Fruit fly (Drosophila melanogaster) whole organism, embryonic: ENCODE measurements around the gene Fibp.

Experiments
- Adf1 ChIP-seq: fragments of 200-800 bp; sonication (Bioruptor generic); IDR thresholded peaks from 2 replicates; pipeline ENCODE4 v1.3.6; 2022; ENCODE audit warnings: missing biosample characterization, missing genetic modification characterization
- Atf6 ChIP-seq: fragments of 200-800 bp; sonication (Bioruptor generic); IDR thresholded peaks from 2 replicates; pipeline ENCODE4 v1.3.6; 2022; ENCODE audit warnings: missing biosample characterization, missing genetic modification characterization
- B-H2 ChIP-seq: fragments of 200-800 bp; sonication (Bioruptor generic); optimal IDR thresholded peaks from 2 replicates; lab custom pipeline; 2018; ENCODE audit warnings: missing biosample characterization, mild to moderate bottlenecking, missing genetic modification characterization
- Bgb ChIP-seq: fragments of 200-800 bp; sonication (Bioruptor generic); IDR thresholded peaks from 2 replicates; pipeline ENCODE4 v1.3.6; 2022; ENCODE audit warnings: missing biosample characterization, missing genetic modification characterization; ENCODE audit not compliant: partially characterized antibody
- CG10147 ChIP-seq: fragments of 200-800 bp; sonication (Bioruptor generic); optimal IDR thresholded peaks from 2 replicates; lab custom pipeline; 2019; ENCODE audit warnings: missing biosample characterization, mild to moderate bottlenecking, missing genetic modification characterization, moderate library complexity
- CG10431 ChIP-seq: fragments of 200-800 bp; sonication (Bioruptor generic); optimal IDR thresholded peaks from 3 replicates; lab custom pipeline; 2018; ENCODE audit warnings: missing biosample characterization, mild to moderate bottlenecking, missing genetic modification characterization
- CG12391 ChIP-seq: fragments of 200-800 bp; sonication (Bioruptor generic); optimal IDR thresholded peaks from 3 replicates; lab custom pipeline; 2018; ENCODE audit warnings: missing biosample characterization, mild to moderate bottlenecking, missing genetic modification characterization, moderate library complexity
- CG14710 ChIP-seq: fragments of 200-800 bp; sonication (Bioruptor generic); optimal IDR thresholded peaks from 3 replicates; lab custom pipeline; 2019; ENCODE audit warnings: missing biosample characterization, mild to moderate bottlenecking, missing genetic modification characterization, moderate library complexity
- CG15011 ChIP-seq: fragments of 200-800 bp; sonication (Bioruptor generic); optimal IDR thresholded peaks from 3 replicates; lab custom pipeline; 2018; ENCODE audit warnings: missing biosample characterization, mild to moderate bottlenecking, missing genetic modification characterization
- CG1529 ChIP-seq: fragments of 200-800 bp; sonication (Bioruptor generic); optimal IDR thresholded peaks from 3 replicates; lab custom pipeline; 2018; ENCODE audit warnings: missing biosample characterization, missing genetic modification characterization
- CG17361 ChIP-seq: fragments of 200-800 bp; sonication (Bioruptor generic); IDR thresholded peaks from 3 replicates; pipeline ENCODE4 v1.3.6; 2022; ENCODE audit warnings: missing biosample characterization, missing genetic modification characterization
- CG18262 ChIP-seq: fragments of 200-800 bp; optimal IDR thresholded peaks from 3 replicates; lab custom pipeline; 2019; ENCODE audit warnings: missing biosample characterization, mild to moderate bottlenecking, missing genetic modification characterization, moderate library complexity
- CG30020 ChIP-seq: fragments of 200-800 bp; optimal IDR thresholded peaks from 2 replicates; lab custom pipeline; 2019; ENCODE audit warnings: missing biosample characterization, mild to moderate bottlenecking, missing genetic modification characterization, moderate library complexity
- CG30431 ChIP-seq: fragments of 200-800 bp; sonication (Bioruptor generic); optimal IDR thresholded peaks from 2 replicates; lab custom pipeline; 2017; ENCODE audit warnings: missing biosample characterization, missing genetic modification characterization
- CG33213 ChIP-seq: fragments of 200-800 bp; sonication (Bioruptor generic); optimal IDR thresholded peaks from 3 replicates; lab custom pipeline; 2016; ENCODE audit warnings: missing biosample characterization, missing genetic modification characterization
- CG42726 ChIP-seq: fragments of 200-800 bp; sonication (Bioruptor generic); IDR thresholded peaks from 2 replicates; pipeline ENCODE4 v1.3.6; 2022; ENCODE audit warnings: missing biosample characterization, missing genetic modification characterization; ENCODE audit not compliant: partially characterized antibody
- CG4424 ChIP-seq: fragments of 200-800 bp; sonication (Bioruptor generic); optimal IDR thresholded peaks from 3 replicates; lab custom pipeline; 2016; ENCODE audit warnings: missing biosample characterization, missing genetic modification characterization
- CG6813 ChIP-seq: fragments of 200-800 bp; sonication (Bioruptor generic); optimal IDR thresholded peaks from 2 replicates; lab custom pipeline; 2017; ENCODE audit warnings: missing biosample characterization, missing genetic modification characterization, mild to moderate bottlenecking, moderate library complexity, missing genetic modification reagents
- CG8359 ChIP-seq: fragments of 200-800 bp; sonication (Bioruptor generic); optimal IDR thresholded peaks from 2 replicates; lab custom pipeline; 2017; ENCODE audit warnings: missing biosample characterization, mild to moderate bottlenecking, missing genetic modification characterization, borderline replicate concordance
- CG9727 ChIP-seq: fragments of 200-800 bp; sonication (Bioruptor generic); optimal IDR thresholded peaks from 3 replicates; lab custom pipeline; 2017; ENCODE audit warnings: missing biosample characterization, mild to moderate bottlenecking, missing genetic modification characterization
- CG9932 ChIP-seq: fragments of 200-800 bp; sonication (Bioruptor generic); IDR thresholded peaks from 2 replicates; pipeline ENCODE4 v1.3.6; 2022; ENCODE audit warnings: missing biosample characterization, missing genetic modification characterization
- CrebB ChIP-seq: fragments of 200-800 bp; sonication (Bioruptor generic); optimal IDR thresholded peaks from 3 replicates; lab custom pipeline; 2018; ENCODE audit warnings: missing biosample characterization, mild to moderate bottlenecking, missing genetic modification characterization
- Dip2 ChIP-seq: fragments of 200-800 bp; sonication (Bioruptor generic); IDR thresholded peaks from 2 replicates; pipeline ENCODE4 v1.3.6; 2022; ENCODE audit warnings: missing biosample characterization, missing genetic modification characterization
- Drgx ChIP-seq: fragments of 200-800 bp; sonication (Bioruptor generic); IDR thresholded peaks from 2 replicates; pipeline ENCODE4 v1.3.6; 2022; ENCODE audit warnings: missing biosample characterization, missing genetic modification characterization
- E2f1 ChIP-seq: fragments of 200-800 bp; sonication (Bioruptor generic); IDR thresholded peaks from 2 replicates; pipeline ENCODE4 v1.3.6; 2022; ENCODE audit warnings: missing biosample characterization, missing genetic modification characterization
- E2f2 ChIP-seq: fragments of 200-800 bp; sonication (Bioruptor generic); IDR thresholded peaks from 2 replicates; pipeline ENCODE4 v1.3.6; 2022; ENCODE audit warnings: missing biosample characterization, missing genetic modification characterization
- H15 ChIP-seq: fragments of 200-800 bp; sonication (Bioruptor generic); IDR thresholded peaks from 3 replicates; pipeline ENCODE4 v1.3.6; 2022; ENCODE audit warnings: missing biosample characterization, missing genetic modification characterization
- HLH3B ChIP-seq: fragments of 200-800 bp; sonication (Bioruptor generic); IDR thresholded peaks from 2 replicates; pipeline ENCODE4 v1.3.6; 2022; ENCODE audit warnings: missing biosample characterization, missing genetic modification characterization
- HLHmδ ChIP-seq: fragments of 200-800 bp; sonication (Bioruptor generic); optimal IDR thresholded peaks from 2 replicates; lab custom pipeline; 2018; ENCODE audit warnings: missing biosample characterization, mild to moderate bottlenecking, missing genetic modification characterization, moderate library complexity
- Hand ChIP-seq: fragments of 200-800 bp; sonication (Bioruptor generic); optimal IDR thresholded peaks from 2 replicates; lab custom pipeline; 2017; ENCODE audit warnings: mild to moderate bottlenecking, missing biosample characterization, missing genetic modification reagents, missing genetic modification characterization
- Mrtf ChIP-seq: fragments of 200-800 bp; sonication (Bioruptor generic); IDR thresholded peaks from 3 replicates; pipeline ENCODE4 v1.3.6; 2022; ENCODE audit warnings: missing biosample characterization, missing genetic modification characterization
- Neu2 ChIP-seq: fragments of 200-800 bp; sonication (Bioruptor generic); optimal IDR thresholded peaks from 3 replicates; lab custom pipeline; 2016; ENCODE audit warnings: missing biosample characterization, missing genetic modification characterization, borderline replicate concordance
- Pdp1 ChIP-seq, 2 experiments: fragments of 200-800 bp; sonication (Bioruptor generic); optimal IDR thresholded peaks; 3 replicates each; lab custom pipeline; 2016; ENCODE audit warnings: missing biosample characterization in 2 of 2, missing genetic modification characterization in 2 of 2, mild to moderate bottlenecking in 1 of 2, moderate library complexity in 1 of 2
- Rfx ChIP-seq: fragments of 200-800 bp; sonication (Bioruptor generic); IDR thresholded peaks from 2 replicates; pipeline ENCODE4 v1.3.6; 2022; ENCODE audit warnings: missing biosample characterization, missing genetic modification characterization
- Sox102F ChIP-seq: fragments of 200-800 bp; sonication (Bioruptor generic); optimal IDR thresholded peaks from 2 replicates; lab custom pipeline; 2018; ENCODE audit warnings: missing biosample characterization, mild to moderate bottlenecking, missing genetic modification characterization, moderate library complexity
- Sry-β ChIP-seq: fragments of 200-800 bp; sonication (Bioruptor generic); optimal IDR thresholded peaks from 2 replicates; lab custom pipeline; 2018; ENCODE audit warnings: missing biosample characterization, mild to moderate bottlenecking, missing genetic modification characterization, moderate library complexity
- ash1 ChIP-seq: fragments of 200-800 bp; sonication (Bioruptor generic); optimal IDR thresholded peaks from 2 replicates; lab custom pipeline; 2018; ENCODE audit warnings: missing biosample characterization, mild to moderate bottlenecking, missing genetic modification characterization
- chinmo ChIP-seq: fragments of 200-800 bp; sonication (Bioruptor generic); IDR thresholded peaks from 4 replicates; pipeline ENCODE4 v1.3.6; 2022; ENCODE audit warnings: missing biosample characterization, missing genetic modification characterization; ENCODE audit not compliant: partially characterized antibody
- chm ChIP-seq: fragments of 200-800 bp; sonication (Bioruptor generic); IDR thresholded peaks from 2 replicates; pipeline ENCODE4 v1.3.6; 2022; ENCODE audit warnings: missing biosample characterization, missing genetic modification characterization
- crp ChIP-seq, 2 experiments: fragments of 200-800 bp; sonication (Bioruptor generic); optimal IDR thresholded peaks; 2 replicates in 1 of 2; 3 replicates in 1 of 2; lab custom pipeline; 2017; ENCODE audit warnings: missing biosample characterization in 2 of 2, missing genetic modification characterization in 2 of 2, mild to moderate bottlenecking in 1 of 2, moderate library complexity in 1 of 2
- gce ChIP-seq: fragments of 200-800 bp; sonication (Bioruptor generic); IDR thresholded peaks from 3 replicates; pipeline ENCODE4 v1.3.6; 2022; ENCODE audit warnings: missing biosample characterization, missing genetic modification characterization
- gsb-n ChIP-seq: fragments of 200-800 bp; sonication (Bioruptor generic); optimal IDR thresholded peaks from 3 replicates; lab custom pipeline; 2018; ENCODE audit warnings: missing biosample characterization, mild to moderate bottlenecking, missing genetic modification characterization
- hth ChIP-seq: fragments of >200 bp; optimal IDR thresholded peaks from 2 replicates; lab custom pipeline; 2017; ENCODE audit warnings: inconsistent platforms
- lbe ChIP-seq: fragments of 200-800 bp; sonication (Bioruptor generic); optimal IDR thresholded peaks from 2 replicates; lab custom pipeline; 2016; ENCODE audit warnings: missing biosample characterization, mild to moderate bottlenecking, missing genetic modification characterization
- oc ChIP-seq: fragments of 200-800 bp; sonication (Bioruptor generic); optimal IDR thresholded peaks from 2 replicates; lab custom pipeline; 2018; ENCODE audit warnings: missing biosample characterization, mild to moderate bottlenecking, missing genetic modification characterization, moderate library complexity
- p53 ChIP-seq: fragments of 200-800 bp; sonication (Bioruptor generic); optimal IDR thresholded peaks from 2 replicates; lab custom pipeline; 2016; ENCODE audit warnings: missing biosample characterization, missing genetic modification characterization
- pzg ChIP-seq: fragments of 200-800 bp; sonication (Bioruptor generic); optimal IDR thresholded peaks from 3 replicates; lab custom pipeline; 2018; ENCODE audit warnings: missing biosample characterization, mild to moderate bottlenecking, missing genetic modification characterization, moderate library complexity
- repo ChIP-seq: fragments of 200-800 bp; sonication (Bioruptor generic); optimal IDR thresholded peaks from 2 replicates; lab custom pipeline; 2016; ENCODE audit warnings: missing biosample characterization, missing genetic modification characterization
- vvl ChIP-seq: fragments of 200-800 bp; sonication (Bioruptor generic); IDR thresholded peaks from 2 replicates; pipeline ENCODE4 v1.3.6; 2022; ENCODE audit warnings: missing biosample characterization, missing genetic modification characterization

Gene Fibp

dm6 chr3L:19793438-19793998, 24.2 kb downstream of the Fibp start, which contains the start of the genes CG42637, Gyc76C and SREBP (continued):
- peak; percentile 12 for TF ChIP-seq repo (GFP tag; lab: Kevin White, UChicago)
- TF ChIP-seq E2f1, result peak; percentile 31; the same call in 1 of the 2 replicates
- no peak for TF ChIP-seq Neu2
- TF ChIP-seq CG9727 (GFP tag; lab: Kevin White, UChicago), result no peak
- peak; percentile 82 for TF ChIP-seq CG33213
- 0 out of 2 replicates have a peak, but pooled peaks have one; percentile 4 for TF ChIP-seq CG9932 (GFP tag; lab: Robert Waterston, UW)
- peak; percentile 2 for TF ChIP-seq CG4424
- TF ChIP-seq CrebB (tag; lab: Kevin White, UChicago), result peak; percentile 60
- TF ChIP-seq Drgx (GFP tag; lab: Robert Waterston, UW), result peak; percentile 9; the same call in 1 of the 2 replicates
- peak; percentile 51 for TF ChIP-seq B-H2 (GFP tag; lab: Kevin White, UChicago)
- TF ChIP-seq Mrtf (GFP tag; lab: Robert Waterston, UW), result no peak
- peak; percentile 4; the same call in 1 of the 2 replicates for TF ChIP-seq Atf6 (GFP tag; lab: Robert Waterston, UW)
- no peak for TF ChIP-seq CG6813 (GFP tag; lab: Kevin White, UChicago)
- TF ChIP-seq chm, result peak; percentile 81
- peak; percentile 25; the same call in 1 of the 2 replicates for TF ChIP-seq Adf1 (GFP tag; lab: Robert Waterston, UW)
- TF ChIP-seq CG12391, result peak; percentile 40
- peak; percentile 71 for TF ChIP-seq ash1 (GFP tag; lab: Kevin White, UChicago)
- peak; percentile 53 to 89 for TF ChIP-seq crp (GFP tag; optimal IDR thresholded peaks at IDR 0.05; lab: Kevin White, UChicago)
- TF ChIP-seq gce (GFP tag; lab: Robert Waterston, UW), result peak; percentile 11; the same call in 1 of the 3 replicates
- TF ChIP-seq CG10147 (GFP tag; lab: Kevin White, UChicago), result no peak
- peak; percentile 47; the same call in 1 of the 2 replicates for TF ChIP-seq Rfx (GFP tag; lab: Robert Waterston, UW)
- no peak for TF ChIP-seq HLH3B (GFP tag; lab: Robert Waterston, UW)
- peak; percentile 35 for TF ChIP-seq gsb-n (tag; lab: Kevin White, UChicago)
- TF ChIP-seq oc, result peak; percentile 10
- TF ChIP-seq CG18262 (tag; lab: Kevin White, UChicago), result no peak
- peak; percentile 4 for TF ChIP-seq CG10431 (GFP tag; lab: Kevin White, UChicago)
- peak; percentile 59; the same call in 2 of the 4 replicates for TF ChIP-seq chinmo (GFP tag; lab: Robert Waterston, UW)
- TF ChIP-seq E2f2 (GFP tag; lab: Robert Waterston, UW), result peak; percentile 89
- peak; percentile 98 for TF ChIP-seq CG8359 (GFP tag; lab: Kevin White, UChicago)
- peak; percentile 2 for TF ChIP-seq p53 (GFP tag; lab: Kevin White, UChicago)
- no peak for TF ChIP-seq Hand (GFP tag; lab: Kevin White, UChicago)
- no peak for TF ChIP-seq H15 (GFP tag; lab: Robert Waterston, UW)
- peak; percentile 75 for TF ChIP-seq CG42726
- no peak for TF ChIP-seq CG1529 (GFP tag; lab: Kevin White, UChicago)
- TF ChIP-seq CG17361 (GFP tag; lab: Robert Waterston, UW), result no peak
- peak; percentile 93 for TF ChIP-seq pzg (GFP tag; lab: Kevin White, UChicago)
- no peak for TF ChIP-seq hth (lab: Kevin White, UChicago)
- peak; percentile 42 for TF ChIP-seq CG30020 (tag; lab: Kevin White, UChicago)
- TF ChIP-seq Pdp1 (GFP tag; optimal IDR thresholded peaks at IDR 0.05; lab: Kevin White, UChicago), result peak in 1 of 2 experiments; percentile 13
- TF ChIP-seq CG14710 (tag; lab: Kevin White, UChicago), result peak; percentile 72
- peak; percentile 47 for TF ChIP-seq lbe
- TF ChIP-seq Sox102F (GFP tag; lab: Kevin White, UChicago), result no peak
- peak; percentile 57 for TF ChIP-seq Bgb (GFP tag; lab: Robert Waterston, UW)
- peak; percentile 45 for TF ChIP-seq CG15011 (GFP tag; lab: Kevin White, UChicago)
- no peak for TF ChIP-seq CG30431 (GFP tag; lab: Kevin White, UChicago)
- TF ChIP-seq HLHmδ, result peak; percentile 5
- TF ChIP-seq Dip2 (GFP tag; lab: Robert Waterston, UW), result no peak
- TF ChIP-seq vvl, result peak; percentile 77
- peak; percentile 31 for TF ChIP-seq Sry-β (GFP tag; lab: Kevin White, UChicago)
